Comparison of ENCODE assay signal across 2 worm cellular contexts in the genomic region with DNA sequence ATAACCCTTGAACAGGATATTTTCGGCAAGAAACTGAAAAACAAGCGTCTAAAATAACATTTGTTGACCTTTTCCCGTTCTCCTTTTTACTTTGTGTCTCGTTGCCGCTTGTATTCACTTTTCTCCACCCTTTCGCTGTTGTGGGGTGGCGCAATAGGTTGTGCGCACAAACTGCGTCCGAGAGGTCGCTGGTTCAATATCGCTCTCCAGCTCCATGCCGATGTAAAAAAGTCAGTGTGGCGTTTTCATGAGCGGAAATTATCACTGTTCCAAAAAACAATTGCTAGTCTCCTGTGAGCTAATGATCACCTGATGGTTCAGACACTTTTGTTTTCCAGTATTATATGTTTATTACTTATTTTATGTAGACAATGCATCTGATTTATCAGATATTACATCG.
TF ChIP-seq lines count a peak whose summit lies in the region.

No protein-coding gene starts in this region.

TF ChIP-seq in whole organism, L1 larva, 84 proteins besides CTCF, POLR2A, EP300 and RAD21 (continued from another document):
- no peak for TF ChIP-seq nhr-84 (tag; optimal IDR thresholded peaks at IDR 0.05; lab: Kevin White, UChicago)
- no peak for TF ChIP-seq lin-15B (tag; optimal IDR thresholded peaks at IDR 0.05; lab: Kevin White, UChicago)
- peak; percentile 38; the same call in 1 of the 2 replicates for TF ChIP-seq mab-9 (GFP tag; IDR thresholded peaks at IDR 0.05; lab: Robert Waterston, UW)
- TF ChIP-seq ces-1 (GFP tag; optimal IDR thresholded peaks at IDR 0.05; lab: Kevin White, UChicago) = no peak
- no peak for TF ChIP-seq lin-39 (tag; optimal IDR thresholded peaks at IDR 0.05; lab: Kevin White, UChicago)
- peak; percentile 52 for TF ChIP-seq snpc-4 (tag; optimal IDR thresholded peaks at IDR 0.05; lab: Kevin White, UChicago)
- TF ChIP-seq efl-1 (optimal IDR thresholded peaks at IDR 0.05; lab: Kevin White, UChicago) = peak; percentile 55 to 71
- TF ChIP-seq efl-1 (GFP tag; optimal IDR thresholded peaks at IDR 0.05 in 1 of 2; lab: Kevin White, UChicago) = peak; percentile 47 to 97
- TF ChIP-seq mdl-1 (tag; optimal IDR thresholded peaks at IDR 0.05; lab: Kevin White, UChicago) = peak in 1 of 2 experiments; percentile 82
- no peak for TF ChIP-seq hpl-2 (GFP tag; optimal IDR thresholded peaks at IDR 0.05; lab: Kevin White, UChicago)
- peak; percentile 76 for TF ChIP-seq lin-13 (GFP tag; optimal IDR thresholded peaks at IDR 0.05; lab: Kevin White, UChicago)
- peak; percentile 33 for TF ChIP-seq pax-3 (tag; optimal IDR thresholded peaks at IDR 0.05; lab: Kevin White, UChicago)
- peak; percentile 35 for TF ChIP-seq isw-1 (GFP tag; IDR thresholded peaks at IDR 0.05; lab: Robert Waterston, UW)
- TF ChIP-seq snu-23 (GFP tag; optimal IDR thresholded peaks at IDR 0.05; lab: Kevin White, UChicago) = peak; percentile 86
- TF ChIP-seq skn-1 (tag; optimal IDR thresholded peaks at IDR 0.05; lab: Kevin White, UChicago) = peak; percentile 72
- TF ChIP-seq ceh-8 (GFP tag; optimal IDR thresholded peaks at IDR 0.05; lab: Kevin White, UChicago) = peak; percentile 9
- TF ChIP-seq nhr-12 (tag; optimal IDR thresholded peaks at IDR 0.05; lab: Kevin White, UChicago) = no peak
- TF ChIP-seq fkh-4 (tag; optimal IDR thresholded peaks at IDR 0.05; lab: Kevin White, UChicago; ENCODE audit: borderline replicate concordance) = no peak
- TF ChIP-seq pqm-1 (tag; optimal IDR thresholded peaks at IDR 0.05; lab: Kevin White, UChicago) = no peak
- TF ChIP-seq mep-1 (tag; optimal IDR thresholded peaks at IDR 0.05; lab: Kevin White, UChicago) = peak; percentile 83
- TF ChIP-seq hlh-4 (tag; optimal IDR thresholded peaks at IDR 0.05; lab: Kevin White, UChicago) = no peak
- TF ChIP-seq nhr-90 (tag; optimal IDR thresholded peaks at IDR 0.05; lab: Kevin White, UChicago; ENCODE audit: poor library complexity) = peak; percentile 65
- no peak for TF ChIP-seq alr-1 (tag; optimal IDR thresholded peaks at IDR 0.05; lab: Kevin White, UChicago; ENCODE audit: borderline replicate concordance)
- TF ChIP-seq jun-1 (tag; optimal IDR thresholded peaks at IDR 0.05; lab: Kevin White, UChicago) = peak; percentile 36
- no peak for TF ChIP-seq unc-98 (GFP tag; IDR thresholded peaks at IDR 0.05; lab: Robert Waterston, UW)

TF ChIP-seq in whole organism, young adult, 124 proteins besides CTCF, POLR2A, EP300 and RAD21 (continued from another document):
- TF ChIP-seq snpc-1.1 (tag; optimal IDR thresholded peaks at IDR 0.05; lab: Kevin White, UChicago; ENCODE audit: insufficient read depth) (peak; percentile 35), aptf-2 (GFP tag; conservative IDR thresholded peaks at IDR 0.05; lab: Robert Waterston, UW) (0 out of 2 replicates have a peak, but pooled peaks have one; percentile 32), ztf-28 (GFP tag; IDR thresholded peaks at IDR 0.05; lab: Robert Waterston, UW) (no peak), akir-1 (GFP tag; optimal IDR thresholded peaks at IDR 0.05; lab: Kevin White, UChicago) (peak; percentile 68), Y53G8AR.9 (GFP tag; conservative IDR thresholded peaks at IDR 0.05; lab: Robert Waterston, UW) (no peak; the same call in 1 of the 2 replicates), chd-7 (tag; optimal IDR thresholded peaks at IDR 0.05; lab: Kevin White, UChicago) (no peak), Y95B8A.8 (GFP tag; IDR thresholded peaks at IDR 0.05; lab: Robert Waterston, UW) (0 out of 2 replicates have a peak, but pooled peaks have one; percentile 55), lin-54 (GFP tag; optimal IDR thresholded peaks at IDR 0.05; lab: Kevin White, UChicago) (no peak), gei-17 (GFP tag; optimal IDR thresholded peaks at IDR 0.05; lab: Kevin White, UChicago) (no peak), mcd-1 (GFP tag; IDR thresholded peaks at IDR 0.05; lab: Robert Waterston, UW) (no peak), F37B4.10 (GFP tag; IDR thresholded peaks at IDR 0.05; lab: Robert Waterston, UW) (no peak), Y56A3A.18 (GFP tag; IDR thresholded peaks at IDR 0.05; lab: Robert Waterston, UW) (0 out of 2 replicates have a peak, but pooled peaks have one; percentile 43), D2030.7 (GFP tag; IDR thresholded peaks at IDR 0.05; lab: Robert Waterston, UW) (peak; percentile 80), lin-26 (GFP tag; IDR thresholded peaks at IDR 0.05; lab: Robert Waterston, UW) (no peak), nfyb-1 (GFP tag; IDR thresholded peaks at IDR 0.05; lab: Robert Waterston, UW) (no peak), hlh-12 (tag; optimal IDR thresholded peaks at IDR 0.05; lab: Kevin White, UChicago) (no peak), xnd-1 (tag; optimal IDR thresholded peaks at IDR 0.05; lab: Kevin White, UChicago) (no peak), ztf-6 (GFP tag; IDR thresholded peaks at IDR 0.05; lab: Robert Waterston, UW) (no peak; the same call in 1 of the 2 replicates), B0336.3 (GFP tag; IDR thresholded peaks at IDR 0.05; lab: Robert Waterston, UW) (no peak), hlh-26 (GFP tag; conservative IDR thresholded peaks at IDR 0.05; lab: Robert Waterston, UW) (no peak), rec-8 (tag; optimal IDR thresholded peaks at IDR 0.05; lab: Kevin White, UChicago) (peak; percentile 63 to 87), ztf-22 (GFP tag; optimal IDR thresholded peaks at IDR 0.05; lab: Kevin White, UChicago) (peak; percentile 57), ceh-100 (GFP tag; IDR thresholded peaks at IDR 0.05; lab: Robert Waterston, UW) (peak; percentile 65), F57C9.4 (tag; optimal IDR thresholded peaks at IDR 0.05; lab: Kevin White, UChicago) (peak; percentile 46), F39B2.1 (GFP tag; IDR thresholded peaks at IDR 0.05; lab: Robert Waterston, UW) (no peak), let-607 (tag; optimal IDR thresholded peaks at IDR 0.05; lab: Kevin White, UChicago) (peak; percentile 45 to 65), pha-4 (tag; optimal IDR thresholded peaks at IDR 0.05; lab: Kevin White, UChicago) (no peak), ztf-3 (GFP tag; optimal IDR thresholded peaks at IDR 0.05; lab: Kevin White, UChicago) (peak; percentile 21), Y67H2A.10 (GFP tag; conservative IDR thresholded peaks at IDR 0.05; lab: Robert Waterston, UW) (no peak), aptf-3 (GFP tag; IDR thresholded peaks at IDR 0.05; lab: Robert Waterston, UW) (no peak), sea-2 (GFP tag; IDR thresholded peaks at IDR 0.05; lab: Robert Waterston, UW) (no peak), ccch-3 (GFP tag; optimal IDR thresholded peaks at IDR 0.05; lab: Kevin White, UChicago) (no peak), lsl-1 (GFP tag; optimal IDR thresholded peaks at IDR 0.05; lab: Kevin White, UChicago) (peak; percentile 60), lag-1 (GFP tag; IDR thresholded peaks at IDR 0.05; lab: Robert Waterston, UW) (no peak), B0261.1 (tag; optimal IDR thresholded peaks at IDR 0.05; lab: Kevin White, UChicago) (peak; percentile 83)
TF ChIP-seq in whole organism, young adult: peak in this region for 73.
